Worm (Caenorhabditis elegans) whole organism, L1 larva: ENCODE measurements around the gene C34B4.4.

Source experiments
- ama-1 ChIP-seq: fragments of 150-350 bp; optimal IDR thresholded peaks from 2 replicates; lab custom pipeline; 2014
- lsy-2 ChIP-seq, 2 experiments: fragments of 150-350 bp; optimal IDR thresholded peaks; 2 replicates each; lab custom pipeline; 2014; ENCODE audit warnings: missing biosample characterization in 2 of 2, missing genetic modification characterization in 2 of 2
- nhr-12 ChIP-seq: sonication (generic microtip); optimal IDR thresholded peaks from 2 replicates; lab custom pipeline; 2017; ENCODE audit warnings: missing biosample characterization, missing genetic modification characterization
- nhr-90 ChIP-seq: sonication (generic microtip); optimal IDR thresholded peaks from 2 replicates; lab custom pipeline; 2016; ENCODE audit warnings: mild to moderate bottlenecking, missing genetic modification characterization, missing compliant biosample characterization; ENCODE audit not compliant: poor library complexity
- unc-30 ChIP-seq: sonication (generic microtip); optimal IDR thresholded peaks from 2 replicates; lab custom pipeline; 2017; ENCODE audit warnings: missing biosample characterization, missing genetic modification characterization
- vab-15 ChIP-seq: sonication (generic microtip); optimal IDR thresholded peaks from 2 replicates; lab custom pipeline; 2017; ENCODE audit warnings: missing genotype, mild to moderate bottlenecking, missing genetic modification characterization, missing compliant biosample characterization

ce11 chrV:13112937-13113497 is 22.8 kb downstream of the C34B4.4 start:
- TF ChIP-seq ama-1, result no peak
- no peak for TF ChIP-seq nhr-90 (tag; lab: Kevin White, UChicago)
- TF ChIP-seq vab-15 (tag; lab: Kevin White, UChicago), result no peak
- TF ChIP-seq nhr-12, result no peak
- no peak for TF ChIP-seq lsy-2 (tag; optimal IDR thresholded peaks at IDR 0.05; lab: Kevin White, UChicago)
- TF ChIP-seq unc-30 (tag; lab: Kevin White, UChicago), result no peak
